Fruit fly (Drosophila melanogaster) whole organism, pupa: ENCODE results near the gene CG12692.
"Not testable (repeated sequence)": the region's sequence is repeated elsewhere in the genome, so short reads cannot be mapped to it uniquely, and the experiment has no call there.

Source experiments
- CG14655 ChIP-seq: fragments of 200-800 bp; sonication (Bioruptor generic); optimal IDR thresholded peaks from 3 replicates; lab custom pipeline; 2017; ENCODE audit warnings: mild to moderate bottlenecking, missing biosample characterization, missing genetic modification reagents, missing genetic modification characterization
- CG15710 ChIP-seq: fragments of 200-800 bp; sonication (Bioruptor generic); optimal IDR thresholded peaks from 2 replicates; lab custom pipeline; 2018; ENCODE audit warnings: missing biosample characterization, mild to moderate bottlenecking, missing genetic modification characterization, moderate library complexity
- CG17806 ChIP-seq: fragments of 200-800 bp; sonication (Bioruptor generic); optimal IDR thresholded peaks from 2 replicates; lab custom pipeline; 2018; ENCODE audit warnings: missing biosample characterization, mild to moderate bottlenecking, missing genetic modification characterization, moderate library complexity
- CG8301 ChIP-seq: fragments of 200-800 bp; sonication (Bioruptor generic); optimal IDR thresholded peaks from 2 replicates; lab custom pipeline; 2018; ENCODE audit warnings: missing biosample characterization, mild to moderate bottlenecking, missing genetic modification characterization
- CG9948 ChIP-seq: fragments of 200-800 bp; sonication (Bioruptor generic); optimal IDR thresholded peaks from 2 replicates; lab custom pipeline; 2018; ENCODE audit warnings: missing biosample characterization, mild to moderate bottlenecking, missing genetic modification characterization, moderate library complexity
- D1 ChIP-seq: fragments of 200-800 bp; sonication (Bioruptor generic); optimal IDR thresholded peaks from 2 replicates; lab custom pipeline; 2018; ENCODE audit warnings: missing biosample characterization, mild to moderate bottlenecking, missing genetic modification characterization, moderate library complexity
- Pif1B ChIP-seq: fragments of 200-800 bp; sonication (Bioruptor generic); optimal IDR thresholded peaks from 3 replicates; lab custom pipeline; 2016; ENCODE audit warnings: missing biosample characterization, missing genetic modification characterization
- rn ChIP-seq: fragments of 200-800 bp; sonication (Bioruptor generic); IDR thresholded peaks from 2 replicates; pipeline ENCODE4 v1.3.6; 2022; ENCODE audit warnings: missing biosample characterization, missing genetic modification characterization

dm6 chrX:4319240-4319639 lies 17.1 kb upstream of the CG12692 start, which contains the start of gene NO66:
- TF ChIP-seq CG17806; D1 (tag; lab: Kevin White, UChicago); CG15710 (tag; lab: Kevin White, UChicago); CG9948; Pif1B; CG8301; rn (GFP tag; lab: Robert Waterston, UW); CG14655 (GFP tag; lab: Kevin White, UChicago): not testable (repeated sequence)
